Worm (Caenorhabditis elegans): ENCODE data around the gene cup-16.
A peak's percentile ranks its signal among the peaks of the same experiment; 100 is the strongest.

The cup-16 gene

ce11 chrII:8707024-8707423 is at the start of gene cup-16:
Gene cup-16, plus strand, starts transcription at chrII:8707155.
- peak; percentile 64 for TF ChIP-seq sma-9 (GFP tag; optimal IDR thresholded peaks at IDR 0.05)
- no peak for TF ChIP-seq sma-9 (tag; optimal IDR thresholded peaks at IDR 0.05)
- TF ChIP-seq nhr-129 (tag; optimal IDR thresholded peaks at IDR 0.05), result peak; percentile 38
- peak; percentile 19 for TF ChIP-seq C34F6.9 (tag; optimal IDR thresholded peaks at IDR 0.05)
- TF ChIP-seq zag-1 (tag; optimal IDR thresholded peaks at IDR 0.05), result no peak
- TF ChIP-seq mab-5 (tag; optimal IDR thresholded peaks at IDR 0.05), result peak; percentile 20
- peak; percentile 6 for TF ChIP-seq sem-4 (tag; optimal IDR thresholded peaks at IDR 0.05)
- peak; percentile 55 for TF ChIP-seq F13H6.1 (tag; optimal IDR thresholded peaks at IDR 0.05)
- no peak for TF ChIP-seq blmp-1 (tag; optimal IDR thresholded peaks at IDR 0.05; ENCODE audit: insufficient read depth)
- TF ChIP-seq unc-62 (GFP tag; optimal IDR thresholded peaks at IDR 0.05), result peak; percentile 13
- TF ChIP-seq lsy-2 (tag; optimal IDR thresholded peaks at IDR 0.05), result peak in 1 of 2 experiments; percentile 63

ce11 chrII:8658835-8659234 is 48.1 kb upstream of the cup-16 start, which contains the start of gene atg-10:
Gene atg-10, plus strand, starts transcription at chrII:8659135.
- no peak for TF ChIP-seq egl-27 (tag; optimal IDR thresholded peaks at IDR 0.05)
- no peak for TF ChIP-seq Y55F3AM.14 (GFP tag; optimal IDR thresholded peaks at IDR 0.05)
- no peak for TF ChIP-seq crh-2 (tag; optimal IDR thresholded peaks at IDR 0.05)
- TF ChIP-seq alr-1 (tag; optimal IDR thresholded peaks at IDR 0.05), result no peak
- TF ChIP-seq elt-1 (tag; optimal IDR thresholded peaks at IDR 0.05), result no peak
- TF ChIP-seq blmp-1 (tag; optimal IDR thresholded peaks at IDR 0.05; ENCODE audit: insufficient read depth), result no peak
- TF ChIP-seq lsy-2 (tag; optimal IDR thresholded peaks at IDR 0.05), result no peak

ce11 chrII:8661539-8661938 is 45.4 kb upstream of the cup-16 start, which contains the start of the genes piga-1 and eif-2Bepsilon:
Gene piga-1, minus strand, starts transcription at chrII:8661712.
Gene eif-2Bepsilon, plus strand, starts transcription at chrII:8661869.
- TF ChIP-seq mdl-1 (tag; optimal IDR thresholded peaks at IDR 0.05), result peak in 1 of 2 experiments; percentile 1
- no peak for TF ChIP-seq gmeb-1 (tag; optimal IDR thresholded peaks at IDR 0.05)
- TF ChIP-seq nhr-21 (tag; optimal IDR thresholded peaks at IDR 0.05), result no peak
- peak; percentile 88 for TF ChIP-seq C34F6.9 (tag; optimal IDR thresholded peaks at IDR 0.05)
- no peak for TF ChIP-seq mbf-1 (tag; optimal IDR thresholded peaks at IDR 0.05)
- TF ChIP-seq sma-9 (GFP tag; optimal IDR thresholded peaks at IDR 0.05), result peak; percentile 21
- no peak for TF ChIP-seq sma-9 (tag; optimal IDR thresholded peaks at IDR 0.05)
- peak; percentile 72 for TF ChIP-seq crh-2 (tag; optimal IDR thresholded peaks at IDR 0.05)
- TF ChIP-seq F13H6.1 (tag; optimal IDR thresholded peaks at IDR 0.05), result no peak
- no peak for TF ChIP-seq aly-2 (tag; optimal IDR thresholded peaks at IDR 0.05)
- TF ChIP-seq unc-39 (tag; optimal IDR thresholded peaks at IDR 0.05), result no peak
- no peak for TF ChIP-seq peb-1 (tag; optimal IDR thresholded peaks at IDR 0.05)
- TF ChIP-seq Y55F3AM.14 (GFP tag; optimal IDR thresholded peaks at IDR 0.05), result no peak
- peak; percentile 48 for TF ChIP-seq nhr-129 (tag; optimal IDR thresholded peaks at IDR 0.05)
- TF ChIP-seq fos-1 (tag; optimal IDR thresholded peaks at IDR 0.05), result peak; percentile 21
- TF ChIP-seq sma-3 (GFP tag; optimal IDR thresholded peaks at IDR 0.05), result no peak
- no peak for TF ChIP-seq blmp-1 (tag; optimal IDR thresholded peaks at IDR 0.05; ENCODE audit: insufficient read depth)
- TF ChIP-seq nhr-6 (tag; optimal IDR thresholded peaks at IDR 0.05), result peak; percentile 24
- peak in 1 of 2 experiments; percentile 74 for TF ChIP-seq lsy-2 (tag; optimal IDR thresholded peaks at IDR 0.05)
- no peak for TF ChIP-seq ama-1 (optimal IDR thresholded peaks at IDR 0.05)
- peak; percentile 84 for TF ChIP-seq unc-55 (GFP tag; optimal IDR thresholded peaks at IDR 0.05)

ce11 chrII:8664533-8664932 is 42.4 kb upstream of the cup-16 start, which contains the start of gene etc-1:
Gene etc-1, plus strand, starts transcription at chrII:8664833.
- TF ChIP-seq unc-55 (GFP tag; optimal IDR thresholded peaks at IDR 0.05), result no peak
- no peak for TF ChIP-seq nhr-25 (tag; optimal IDR thresholded peaks at IDR 0.05)
- TF ChIP-seq elt-1 (tag; optimal IDR thresholded peaks at IDR 0.05), result no peak
- TF ChIP-seq C34F6.9 (tag; optimal IDR thresholded peaks at IDR 0.05), result no peak
- TF ChIP-seq snpc-4 (tag; optimal IDR thresholded peaks at IDR 0.05), result no peak
- TF ChIP-seq sem-4 (tag; optimal IDR thresholded peaks at IDR 0.05), result no peak
- TF ChIP-seq nhr-237 (tag; optimal IDR thresholded peaks at IDR 0.05), result no peak
- TF ChIP-seq crh-2 (tag; optimal IDR thresholded peaks at IDR 0.05), result no peak
- TF ChIP-seq ceh-16 (tag; optimal IDR thresholded peaks at IDR 0.05), result no peak
- TF ChIP-seq gmeb-1 (tag; optimal IDR thresholded peaks at IDR 0.05), result no peak
- no peak for TF ChIP-seq nhr-129 (tag; optimal IDR thresholded peaks at IDR 0.05)
- TF ChIP-seq nhr-12 (tag; optimal IDR thresholded peaks at IDR 0.05), result no peak
- TF ChIP-seq mab-5 (tag; optimal IDR thresholded peaks at IDR 0.05), result no peak
- TF ChIP-seq unc-62 (GFP tag; optimal IDR thresholded peaks at IDR 0.05), result no peak
- no peak for TF ChIP-seq mdl-1 (tag; optimal IDR thresholded peaks at IDR 0.05)
- TF ChIP-seq mbf-1 (tag; optimal IDR thresholded peaks at IDR 0.05), result no peak
- TF ChIP-seq nhr-77 (tag; optimal IDR thresholded peaks at IDR 0.05), result no peak
- TF ChIP-seq lsy-2 (tag; optimal IDR thresholded peaks at IDR 0.05), result no peak
- TF ChIP-seq aly-2 (tag; optimal IDR thresholded peaks at IDR 0.05), result no peak
- TF ChIP-seq dmd-4 (tag; optimal IDR thresholded peaks at IDR 0.05), result no peak
